Worm (Caenorhabditis elegans): ENCODE measurements around the gene F11C7.7.

The F11C7.7 gene

ce11 chrX:17419813-17420584, 21.6 kb downstream of the F11C7.7 start:
- TF ChIP-seq unc-39 (tag; optimal IDR thresholded peaks at IDR 0.05) (no peak), ztf-4 (tag; optimal IDR thresholded peaks at IDR 0.05) (peak; percentile 98), gmeb-1 (tag; optimal IDR thresholded peaks at IDR 0.05) (peak; percentile 37), lin-13 (GFP tag; optimal IDR thresholded peaks at IDR 0.05) (no peak), elt-1 (tag; optimal IDR thresholded peaks at IDR 0.05) (no peak), nhr-77 (tag; optimal IDR thresholded peaks at IDR 0.05) (no peak), peb-1 (tag; optimal IDR thresholded peaks at IDR 0.05) (no peak), nhr-237 (tag; optimal IDR thresholded peaks at IDR 0.05) (no peak), nhr-129 (tag; optimal IDR thresholded peaks at IDR 0.05) (peak; percentile 39), alr-1 (tag; optimal IDR thresholded peaks at IDR 0.05) (no peak), nhr-23 (tag; optimal IDR thresholded peaks at IDR 0.05) (no peak), R02D3.7 (tag; optimal IDR thresholded peaks at IDR 0.05) (no peak), crh-2 (tag; optimal IDR thresholded peaks at IDR 0.05) (peak; percentile 60), blmp-1 (tag; optimal IDR thresholded peaks at IDR 0.05; ENCODE audit: insufficient read depth) (peak; percentile 44), mbf-1 (tag; optimal IDR thresholded peaks at IDR 0.05) (no peak), sma-3 (GFP tag; optimal IDR thresholded peaks at IDR 0.05) (peak; percentile 84), nhr-6 (tag; optimal IDR thresholded peaks at IDR 0.05) (peak; percentile 13), egl-27 (tag; optimal IDR thresholded peaks at IDR 0.05) (no peak), nhr-21 (tag; optimal IDR thresholded peaks at IDR 0.05) (peak; percentile 95), dmd-4 (tag; optimal IDR thresholded peaks at IDR 0.05) (no peak), ceh-82 (tag; optimal IDR thresholded peaks at IDR 0.05) (peak; percentile 25), elt-3 (tag; optimal IDR thresholded peaks at IDR 0.05) (no peak), skn-1 (tag; optimal IDR thresholded peaks at IDR 0.05) (no peak), lsy-2 (tag; optimal IDR thresholded peaks at IDR 0.05) (peak in 1 of 2 experiments; percentile 22), nhr-12 (tag; optimal IDR thresholded peaks at IDR 0.05) (no peak), sma-9 (GFP tag; optimal IDR thresholded peaks at IDR 0.05) (peak; percentile 69), sma-9 (tag; optimal IDR thresholded peaks at IDR 0.05) (no peak), lin-11 (tag; optimal IDR thresholded peaks at IDR 0.05) (no peak), F13H6.1 (tag; optimal IDR thresholded peaks at IDR 0.05) (no peak), ceh-16 (tag; optimal IDR thresholded peaks at IDR 0.05) (no peak), zag-1 (tag; optimal IDR thresholded peaks at IDR 0.05) (no peak), fos-1 (tag; optimal IDR thresholded peaks at IDR 0.05) (no peak), snpc-4 (tag; optimal IDR thresholded peaks at IDR 0.05) (peak; percentile 9), nhr-11 (tag; optimal IDR thresholded peaks at IDR 0.05) (no peak), sem-4 (tag; optimal IDR thresholded peaks at IDR 0.05) (no peak), mdl-1 (tag; optimal IDR thresholded peaks at IDR 0.05) (no peak), ztf-1 (GFP tag; conservative IDR thresholded peaks at IDR 0.05) (no peak), unc-55 (GFP tag; optimal IDR thresholded peaks at IDR 0.05) (no peak), unc-62 (GFP tag; optimal IDR thresholded peaks at IDR 0.05) (no peak), ztf-11 (tag; optimal IDR thresholded peaks at IDR 0.05) (no peak), ama-1 (optimal IDR thresholded peaks at IDR 0.05) (peak; percentile 97), C34F6.9 (tag; optimal IDR thresholded peaks at IDR 0.05) (no peak), nhr-25 (tag; optimal IDR thresholded peaks at IDR 0.05) (peak; percentile 64), mab-5 (tag; optimal IDR thresholded peaks at IDR 0.05) (no peak), aly-2 (tag; optimal IDR thresholded peaks at IDR 0.05) (no peak), ZK546.5 (tag; optimal IDR thresholded peaks at IDR 0.05) (no peak), Y55F3AM.14 (GFP tag; optimal IDR thresholded peaks at IDR 0.05) (peak; percentile 68), nhr-10 (tag; optimal IDR thresholded peaks at IDR 0.05) (no peak), lin-39 (tag; optimal IDR thresholded peaks at IDR 0.05) (no peak)

Data from whole organism, L2 larva.